Fruit fly (Drosophila melanogaster): ENCODE measurements around the gene Myt1.

Gene Myt1

dm6 chr3L:5770817-5771425 is 8.5 kb downstream of the Myt1 start (continued):
- TF ChIP-seq Xrp1 (GFP tag; IDR thresholded peaks at IDR 0.05): peak; percentile 82
- TF ChIP-seq CG7839 (tag; optimal IDR thresholded peaks at IDR 0.05): peak; percentile 84
- TF ChIP-seq B-H2 (GFP tag; optimal IDR thresholded peaks at IDR 0.05): peak; percentile 87
- no peak for TF ChIP-seq psq (GFP tag; optimal IDR thresholded peaks at IDR 0.05)
- peak; percentile 87 for TF ChIP-seq so (GFP tag; IDR thresholded peaks at IDR 0.05)
- peak; percentile 87 for TF ChIP-seq CG9817 (tag; optimal IDR thresholded peaks at IDR 0.05)
- TF ChIP-seq fd3F (GFP tag; optimal IDR thresholded peaks at IDR 0.05): peak; percentile 80
- peak; percentile 56; the same call in 1 of the 2 replicates for TF ChIP-seq ranshi (GFP tag; IDR thresholded peaks at IDR 0.05)
- TF ChIP-seq prd (optimal IDR thresholded peaks at IDR 0.05): no peak
- peak; percentile 80 for TF ChIP-seq prd (GFP tag; IDR thresholded peaks at IDR 0.05)
- TF ChIP-seq CG6854 (GFP tag; optimal IDR thresholded peaks at IDR 0.05): peak; percentile 67
- TF ChIP-seq Dbx (GFP tag; IDR thresholded peaks at IDR 0.05): peak; percentile 74; the same call in 2 of the 3 replicates
- TF ChIP-seq CG14860 (GFP tag; IDR thresholded peaks at IDR 0.05; ENCODE audit: partially characterized antibody): no peak
- TF ChIP-seq nom (GFP tag; optimal IDR thresholded peaks at IDR 0.05): peak; percentile 58
- TF ChIP-seq ash1 (GFP tag; optimal IDR thresholded peaks at IDR 0.05): peak; percentile 70
- no peak; the same call in 1 of the 2 replicates for TF ChIP-seq Poxn (GFP tag; IDR thresholded peaks at IDR 0.05)
- TF ChIP-seq bab2 (GFP tag; optimal IDR thresholded peaks at IDR 0.05): peak; percentile 84
- TF ChIP-seq Gug (GFP tag; IDR thresholded peaks at IDR 0.05): peak; percentile 62; the same call in 3 of the 4 replicates
- no peak for TF ChIP-seq gt (GFP tag; IDR thresholded peaks at IDR 0.05)
- TF ChIP-seq E2f2 (GFP tag; IDR thresholded peaks at IDR 0.05): peak; percentile 41; the same call in 1 of the 2 replicates
- peak; percentile 82 for TF ChIP-seq CG4424 (GFP tag; optimal IDR thresholded peaks at IDR 0.05)
- TF ChIP-seq Ssrp (tag; optimal IDR thresholded peaks at IDR 0.05): peak; percentile 82
- TF ChIP-seq lola (GFP tag; optimal IDR thresholded peaks at IDR 0.05): peak in 1 of 3 experiments; percentile 82
- TF ChIP-seq grau (tag; optimal IDR thresholded peaks at IDR 0.05): peak; percentile 89
- peak; percentile 65 for TF ChIP-seq ewg (GFP tag; optimal IDR thresholded peaks at IDR 0.05)
- TF ChIP-seq Lpt (GFP tag; optimal IDR thresholded peaks at IDR 0.05): no peak
- peak; percentile 46; the same call in 1 of the 3 replicates for TF ChIP-seq CG2889 (GFP tag; IDR thresholded peaks at IDR 0.05)
- TF ChIP-seq hth (optimal IDR thresholded peaks at IDR 0.05): no peak
- peak; percentile 74 for TF ChIP-seq tup (GFP tag; optimal IDR thresholded peaks at IDR 0.05)
- TF ChIP-seq CkIIα-i1 (GFP tag; IDR thresholded peaks at IDR 0.05): no peak
- peak; percentile 57; the same call in 1 of the 2 replicates for TF ChIP-seq CG31224 (GFP tag; IDR thresholded peaks at IDR 0.05)
- TF ChIP-seq Vsx1 (GFP tag; optimal IDR thresholded peaks at IDR 0.05): no peak
- peak; percentile 15 for TF ChIP-seq bigmax (GFP tag; optimal IDR thresholded peaks at IDR 0.05)
- TF ChIP-seq lilli (GFP tag; optimal IDR thresholded peaks at IDR 0.05): peak; percentile 90
- TF ChIP-seq CoRest (tag; optimal IDR thresholded peaks at IDR 0.05): peak; percentile 92
- TF ChIP-seq E2f1 (GFP tag; IDR thresholded peaks at IDR 0.05): peak; percentile 80
- TF ChIP-seq CG3726 (GFP tag; IDR thresholded peaks at IDR 0.05): 0 out of 3 replicates have a peak, but pooled peaks have one; percentile 28
- TF ChIP-seq CG16815 (GFP tag; optimal IDR thresholded peaks at IDR 0.05): peak; percentile 71
- TF ChIP-seq her (GFP tag; optimal IDR thresholded peaks at IDR 0.05): peak; percentile 86
- peak; percentile 35 for TF ChIP-seq CG15073 (GFP tag; optimal IDR thresholded peaks at IDR 0.05)
- peak; percentile 81 for TF ChIP-seq pzg (GFP tag; optimal IDR thresholded peaks at IDR 0.05)
- TF ChIP-seq CG34422 (GFP tag; IDR thresholded peaks at IDR 0.05): peak; percentile 90
- TF ChIP-seq CG8478 (optimal IDR thresholded peaks at IDR 0.05): peak; percentile 97
- TF ChIP-seq Hmx (GFP tag; optimal IDR thresholded peaks at IDR 0.05): peak; percentile 65
- peak; percentile 85 for TF ChIP-seq CG18619 (GFP tag; optimal IDR thresholded peaks at IDR 0.05)
- no peak; the same call in 2 of the 3 replicates for TF ChIP-seq CG6175 (GFP tag; IDR thresholded peaks at IDR 0.05)
- peak in 1 of 2 experiments; percentile 82 for TF ChIP-seq Eip74EF (GFP tag; optimal IDR thresholded peaks at IDR 0.05)
- peak; percentile 89 for TF ChIP-seq Antp (GFP tag; optimal IDR thresholded peaks at IDR 0.05)
- no peak for TF ChIP-seq CG12071 (GFP tag; optimal IDR thresholded peaks at IDR 0.05)
- no peak for TF ChIP-seq br (optimal IDR thresholded peaks at IDR 0.05)
- peak; percentile 46; the same call in 1 of the 2 replicates for TF ChIP-seq stc (GFP tag; IDR thresholded peaks at IDR 0.05)

All from whole organism, embryonic.